Worm (Caenorhabditis elegans): ENCODE results near the gene far-1.
A peak's percentile ranks its signal among the peaks of the same experiment; 100 is the strongest.

ce11 chrIII:9058959-9059534, 21.9 kb downstream of the far-1 start, which contains the start of gene gst-1:
- TF ChIP-seq ZK546.5 (tag; optimal IDR thresholded peaks at IDR 0.05): no peak
- TF ChIP-seq nhr-28 (tag; optimal IDR thresholded peaks at IDR 0.05): peak; percentile 13
- TF ChIP-seq lsy-2 (tag; optimal IDR thresholded peaks at IDR 0.05): peak in 1 of 2 experiments; percentile 48
- peak; percentile 49 for TF ChIP-seq nhr-48 (tag; optimal IDR thresholded peaks at IDR 0.05)
- no peak for TF ChIP-seq Y105C5A.15 (GFP tag; IDR thresholded peaks at IDR 0.05)
- no peak for TF ChIP-seq ctbp-1 (GFP tag; IDR thresholded peaks at IDR 0.05)

All from whole organism, L4 larva.